Worm (Caenorhabditis elegans) whole organism, mixed stage, embryonic: Measurements from ENCODE around the gene ZC168.2.

Experiments used
- lin-32 ChIP-seq: fragments of 200-800 bp; sonication (Bioruptor generic); optimal IDR thresholded peaks from 2 replicates; lab custom pipeline; 2018; ENCODE audit warnings: mild to moderate bottlenecking, missing genetic modification characterization, missing compliant biosample characterization
- mep-1 ChIP-seq: fragments of 150-350 bp; optimal IDR thresholded peaks from 2 replicates; lab custom pipeline; 2017; ENCODE audit warnings: missing biosample characterization, missing genetic modification reagents, missing genetic modification characterization, inconsistent platforms
- pha-4 ChIP-seq: fragments of 150-350 bp; optimal IDR thresholded peaks from 2 replicates; lab custom pipeline; 2018; ENCODE audit warnings: missing biosample characterization, missing genetic modification reagents, missing genetic modification characterization
- unc-39 ChIP-seq: fragments of 150-350 bp; optimal IDR thresholded peaks from 2 replicates; lab custom pipeline; 2014; ENCODE audit warnings: missing biosample characterization, missing genetic modification characterization
- ztf-11 ChIP-seq: fragments of 150-350 bp; optimal IDR thresholded peaks from 2 replicates; lab custom pipeline; 2014; ENCODE audit warnings: missing biosample characterization, missing genetic modification characterization

ce11 chrIV:10699000-10699399, 28.8 kb upstream of the ZC168.2 start:
- TF ChIP-seq ztf-11 (tag; lab: Kevin White, UChicago), result no peak
- no peak for TF ChIP-seq mep-1 (tag; lab: Kevin White, UChicago)
- no peak for TF ChIP-seq pha-4 (tag; lab: Kevin White, UChicago)
- TF ChIP-seq unc-39 (tag; lab: Kevin White, UChicago), result no peak
- no peak for TF ChIP-seq lin-32 (GFP tag; lab: Kevin White, UChicago)
